Fruit fly (Drosophila melanogaster): ENCODE measurements around the gene CG3857.
A peak's percentile ranks its signal among the peaks of the same experiment; 100 is the strongest.

The CG3857 gene

DNA sequence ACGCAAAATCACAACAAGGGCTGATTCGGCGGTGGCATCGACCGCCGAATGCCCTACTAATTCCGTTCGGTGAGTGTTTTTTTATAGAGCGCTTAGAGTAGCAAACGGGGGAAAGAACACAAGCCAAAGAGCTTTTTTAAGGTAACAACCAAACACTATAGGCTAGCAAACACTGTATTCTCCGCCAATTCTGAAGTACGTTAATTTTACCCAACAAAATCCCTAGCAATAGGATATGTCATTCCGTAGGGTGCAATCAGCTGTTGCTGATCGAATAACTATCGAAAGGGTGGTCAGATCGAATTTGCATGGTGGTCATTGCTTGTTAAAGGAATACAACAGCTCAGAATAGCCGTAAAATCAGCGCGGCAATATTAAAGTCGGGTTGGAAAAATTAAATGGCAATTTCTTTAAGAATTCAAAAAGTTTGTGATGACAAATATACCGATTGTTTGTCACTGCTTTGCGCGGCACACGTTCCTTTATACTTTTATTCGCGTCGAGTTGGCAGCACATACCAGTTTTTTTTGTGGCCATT is 32.0 kb downstream of the CG3857 start, which contains the start of gene mip130 (continued):
- no peak for TF ChIP-seq Sox102F (GFP tag; optimal IDR thresholded peaks at IDR 0.05)
- no peak for TF ChIP-seq ap (GFP tag; IDR thresholded peaks at IDR 0.05)
- TF ChIP-seq luna (GFP tag; optimal IDR thresholded peaks at IDR 0.05), result no peak
- no peak for TF ChIP-seq tx (GFP tag; optimal IDR thresholded peaks at IDR 0.05)
- peak; percentile 78 for TF ChIP-seq Scr (GFP tag; IDR thresholded peaks at IDR 0.05; ENCODE audit: partially characterized antibody)
- peak; percentile 41 for TF ChIP-seq CG12219 (GFP tag; optimal IDR thresholded peaks at IDR 0.05)
- no peak for TF ChIP-seq CG30431 (GFP tag; optimal IDR thresholded peaks at IDR 0.05)
- no peak for TF ChIP-seq HmgD (GFP tag; optimal IDR thresholded peaks at IDR 0.05)
- no peak for TF ChIP-seq CG2889 (GFP tag; IDR thresholded peaks at IDR 0.05)
- TF ChIP-seq kay (GFP tag; optimal IDR thresholded peaks at IDR 0.05), result no peak
- peak in 1 of 2 experiments; percentile 51 for TF ChIP-seq Hr51 (GFP tag; optimal IDR thresholded peaks at IDR 0.05)
- TF ChIP-seq Hand (GFP tag; optimal IDR thresholded peaks at IDR 0.05), result no peak
- TF ChIP-seq HLHmδ (GFP tag; optimal IDR thresholded peaks at IDR 0.05), result no peak
- TF ChIP-seq CHES-1-like (GFP tag; optimal IDR thresholded peaks at IDR 0.05), result no peak
- TF ChIP-seq Nf-YA (GFP tag; IDR thresholded peaks at IDR 0.05), result no peak
- TF ChIP-seq Asciz (GFP tag; optimal IDR thresholded peaks at IDR 0.05), result no peak
- peak; percentile 58 for TF ChIP-seq Sin3A (optimal IDR thresholded peaks at IDR 0.05)
- TF ChIP-seq jing (GFP tag; optimal IDR thresholded peaks at IDR 0.05), result no peak
- no peak for TF ChIP-seq pho (GFP tag; optimal IDR thresholded peaks at IDR 0.05)
- TF ChIP-seq CG15011 (GFP tag; optimal IDR thresholded peaks at IDR 0.05), result no peak
- no peak for TF ChIP-seq onecut (GFP tag; IDR thresholded peaks at IDR 0.05)
- TF ChIP-seq fru (optimal IDR thresholded peaks at IDR 0.05), result no peak
- no peak for TF ChIP-seq Jarid2 (GFP tag; optimal IDR thresholded peaks at IDR 0.05)
- no peak for TF ChIP-seq corto (GFP tag; optimal IDR thresholded peaks at IDR 0.05)
- TF ChIP-seq CG8281 (tag; optimal IDR thresholded peaks at IDR 0.05), result no peak
- TF ChIP-seq oc (tag; optimal IDR thresholded peaks at IDR 0.05), result no peak
- TF ChIP-seq Usf (GFP tag; optimal IDR thresholded peaks at IDR 0.05), result peak; percentile 26
- TF ChIP-seq da (GFP tag; optimal IDR thresholded peaks at IDR 0.05), result no peak
- TF ChIP-seq CG3281 (GFP tag; optimal IDR thresholded peaks at IDR 0.05), result peak; percentile 41
- TF ChIP-seq CG31224 (GFP tag; IDR thresholded peaks at IDR 0.05), result no peak
- no peak for TF ChIP-seq bab2 (GFP tag; optimal IDR thresholded peaks at IDR 0.05)
- TF ChIP-seq nmo (GFP tag; optimal IDR thresholded peaks at IDR 0.05), result peak; percentile 66
- no peak for TF ChIP-seq Dip2 (GFP tag; IDR thresholded peaks at IDR 0.05)
- 0 out of 2 replicates have a peak, but pooled peaks have one; percentile 18 for TF ChIP-seq tna (GFP tag; IDR thresholded peaks at IDR 0.05; ENCODE audit: partially characterized antibody)
- no peak for TF ChIP-seq CG7271 (tag; optimal IDR thresholded peaks at IDR 0.05)
- TF ChIP-seq CG13775 (GFP tag; optimal IDR thresholded peaks at IDR 0.05), result peak; percentile 31
- peak; percentile 77 for TF ChIP-seq CG16813 (GFP tag; IDR thresholded peaks at IDR 0.05; ENCODE audit: partially characterized antibody)
- no peak for TF ChIP-seq Six4 (GFP tag; optimal IDR thresholded peaks at IDR 0.05)
- peak; percentile 25 for TF ChIP-seq Xbp1 (GFP tag; optimal IDR thresholded peaks at IDR 0.05)
- no peak for TF ChIP-seq ftz-f1 (GFP tag; optimal IDR thresholded peaks at IDR 0.05)
- no peak for TF ChIP-seq CG4360 (GFP tag; IDR thresholded peaks at IDR 0.05)
- no peak for TF ChIP-seq Dbx (GFP tag; IDR thresholded peaks at IDR 0.05)
- peak; percentile 57 for TF ChIP-seq CG2120 (GFP tag; optimal IDR thresholded peaks at IDR 0.05)
- TF ChIP-seq CG3163 (GFP tag; optimal IDR thresholded peaks at IDR 0.05), result no peak
- TF ChIP-seq ac (GFP tag; optimal IDR thresholded peaks at IDR 0.05), result no peak
- TF ChIP-seq sqz (GFP tag; optimal IDR thresholded peaks at IDR 0.05), result peak; percentile 88
- no peak for TF ChIP-seq nau (GFP tag; optimal IDR thresholded peaks at IDR 0.05)
- TF ChIP-seq dmrt99B (tag; optimal IDR thresholded peaks at IDR 0.05), result no peak
- no peak for TF ChIP-seq Vsx1 (GFP tag; optimal IDR thresholded peaks at IDR 0.05)
- no peak for TF ChIP-seq CG42726 (GFP tag; IDR thresholded peaks at IDR 0.05; ENCODE audit: partially characterized antibody)
- TF ChIP-seq Drgx (GFP tag; IDR thresholded peaks at IDR 0.05), result peak; percentile 48; the same call in 1 of the 2 replicates

Measured in whole organism, embryonic.